Worm (Caenorhabditis elegans): ENCODE results near the gene ssp-33.

ssp-33 gene

DNA sequence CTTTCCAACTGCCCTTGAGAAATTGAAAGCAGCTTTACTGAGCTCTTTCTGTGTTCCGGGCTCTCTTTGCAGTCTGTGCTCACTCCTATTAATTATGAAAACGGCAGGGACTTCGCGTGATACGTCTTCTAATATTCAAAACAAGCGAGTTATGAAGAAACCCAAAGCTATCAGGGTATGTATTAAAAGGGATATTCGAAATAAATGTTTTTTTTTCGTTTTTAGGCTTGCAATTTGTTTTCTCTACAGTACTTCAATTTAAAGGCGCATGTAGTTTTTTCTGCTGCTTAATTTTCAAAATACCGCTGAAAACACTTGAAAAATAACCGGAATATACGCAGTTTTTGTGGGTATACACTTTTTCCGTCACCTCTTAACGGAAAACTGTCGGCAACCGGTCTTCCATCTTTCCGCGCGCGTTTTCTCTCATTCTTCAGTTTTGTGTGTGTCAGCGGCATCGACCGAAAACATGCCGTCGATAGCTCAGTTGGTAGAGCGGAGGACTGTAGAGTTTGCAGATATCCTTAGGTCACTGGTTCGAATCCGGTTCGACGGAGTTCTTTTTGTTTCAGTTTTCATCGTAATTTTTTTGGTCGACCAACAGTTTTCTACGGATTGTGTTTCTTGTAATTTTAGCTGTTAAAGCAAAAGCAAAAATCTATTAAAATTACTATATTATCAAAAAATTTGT is 22.0 kb upstream of the ssp-33 start, which contains the start of gene gasr-8:
gasr-8 (plus strand) TSS at position 51 of the 691 bp plus-strand sequence.
- TF ChIP-seq nfya-1 (tag; optimal IDR thresholded peaks at IDR 0.05; ENCODE audit: insufficient read depth) (peak; percentile 22), pha-4 (tag; optimal IDR thresholded peaks at IDR 0.05) (peak; percentile 18), ztf-11 (tag; optimal IDR thresholded peaks at IDR 0.05) (no peak)

DNA sequence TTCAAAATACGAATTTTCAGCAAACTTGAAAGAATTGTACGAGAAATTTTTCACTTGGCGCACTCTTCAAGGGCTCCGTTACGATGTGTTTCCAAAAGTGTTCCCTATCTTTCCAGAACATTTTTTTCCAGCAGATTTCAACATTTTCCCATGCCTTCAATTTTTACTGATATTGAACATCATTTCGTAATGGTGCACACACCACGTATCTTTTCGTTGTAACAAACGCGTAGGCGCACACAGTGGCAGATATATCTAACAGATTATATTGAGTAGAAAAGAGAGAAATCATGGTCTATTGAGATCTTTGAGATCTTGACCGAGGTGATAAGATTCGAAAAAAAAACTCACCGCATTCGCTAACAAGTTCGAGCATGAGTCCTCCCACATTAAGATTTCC is 15.5 kb upstream of the ssp-33 start:
- TF ChIP-seq mml-1 (tag; optimal IDR thresholded peaks at IDR 0.05): no peak
- no peak for TF ChIP-seq pqm-1 (tag; optimal IDR thresholded peaks at IDR 0.05)
- TF ChIP-seq nhr-77 (tag; optimal IDR thresholded peaks at IDR 0.05): no peak
- no peak for TF ChIP-seq skn-1 (tag; optimal IDR thresholded peaks at IDR 0.05)
- no peak for TF ChIP-seq ztf-4 (tag; optimal IDR thresholded peaks at IDR 0.05)
- TF ChIP-seq nhr-237 (tag; optimal IDR thresholded peaks at IDR 0.05): no peak
- TF ChIP-seq nhr-11 (tag; optimal IDR thresholded peaks at IDR 0.05): no peak
- TF ChIP-seq ama-1 (optimal IDR thresholded peaks at IDR 0.05): no peak
- no peak for TF ChIP-seq aly-2 (tag; optimal IDR thresholded peaks at IDR 0.05)
- TF ChIP-seq daf-12 (tag; optimal IDR thresholded peaks at IDR 0.05): no peak
- no peak for TF ChIP-seq fkh-2 (tag; optimal IDR thresholded peaks at IDR 0.05)
- TF ChIP-seq ZK546.5 (tag; optimal IDR thresholded peaks at IDR 0.05): no peak
- TF ChIP-seq ceh-9 (tag; optimal IDR thresholded peaks at IDR 0.05): no peak
- TF ChIP-seq fkh-10 (GFP tag; optimal IDR thresholded peaks at IDR 0.05): no peak
- TF ChIP-seq elt-3 (tag; optimal IDR thresholded peaks at IDR 0.05): no peak
- no peak for TF ChIP-seq snpc-4 (tag; optimal IDR thresholded peaks at IDR 0.05)
- TF ChIP-seq sea-2 (GFP tag; optimal IDR thresholded peaks at IDR 0.05): no peak
- TF ChIP-seq nhr-43 (tag; optimal IDR thresholded peaks at IDR 0.05; ENCODE audit: poor library complexity, severe bottlenecking): no peak
- no peak for TF ChIP-seq egl-5 (tag; optimal IDR thresholded peaks at IDR 0.05)

- TF ChIP-seq unc-62 (GFP tag; optimal IDR thresholded peaks at IDR 0.05) (peak; percentile 18), ceh-28 (tag; optimal IDR thresholded peaks at IDR 0.05) (peak; percentile 15), elt-1 (tag; optimal IDR thresholded peaks at IDR 0.05) (no peak), ama-1 (optimal IDR thresholded peaks at IDR 0.05) (no peak), mdl-1 (tag; optimal IDR thresholded peaks at IDR 0.05) (no peak), nhr-25 (tag; optimal IDR thresholded peaks at IDR 0.05) (peak; percentile 85), lin-15B (tag; optimal IDR thresholded peaks at IDR 0.05) (peak; percentile 59), nhr-23 (tag; optimal IDR thresholded peaks at IDR 0.05) (peak; percentile 46), pha-4 (tag; optimal IDR thresholded peaks at IDR 0.05) (peak; percentile 80), tbx-2 (tag; optimal IDR thresholded peaks at IDR 0.05) (no peak), elt-2 (tag; optimal IDR thresholded peaks at IDR 0.05) (peak; percentile 73), ceh-9 (tag; optimal IDR thresholded peaks at IDR 0.05) (no peak), fkh-2 (tag; optimal IDR thresholded peaks at IDR 0.05) (no peak), nhr-67 (tag; optimal IDR thresholded peaks at IDR 0.05) (no peak), daf-12 (tag; optimal IDR thresholded peaks at IDR 0.05) (no peak), ZK546.5 (tag; optimal IDR thresholded peaks at IDR 0.05) (no peak), nfya-1 (tag; optimal IDR thresholded peaks at IDR 0.05; ENCODE audit: insufficient read depth) (peak; percentile 85), nhr-76 (tag; optimal IDR thresholded peaks at IDR 0.05) (peak; percentile 15), nhr-77 (tag; optimal IDR thresholded peaks at IDR 0.05) (no peak), zag-1 (tag; optimal IDR thresholded peaks at IDR 0.05) (no peak), aly-2 (tag; optimal IDR thresholded peaks at IDR 0.05) (no peak), nhr-12 (tag; optimal IDR thresholded peaks at IDR 0.05) (no peak), lsy-12 (tag; optimal IDR thresholded peaks at IDR 0.05) (peak; percentile 3), fkh-10 (GFP tag; optimal IDR thresholded peaks at IDR 0.05) (no peak), ceh-82 (tag; optimal IDR thresholded peaks at IDR 0.05) (no peak), skn-1 (tag; optimal IDR thresholded peaks at IDR 0.05) (peak; percentile 26), ztf-4 (tag; optimal IDR thresholded peaks at IDR 0.05) (no peak), snpc-4 (tag; optimal IDR thresholded peaks at IDR 0.05) (peak; percentile 77), egl-27 (tag; optimal IDR thresholded peaks at IDR 0.05) (no peak), ztf-11 (tag; optimal IDR thresholded peaks at IDR 0.05) (no peak), lin-39 (tag; optimal IDR thresholded peaks at IDR 0.05) (peak; percentile 57), eor-1 (tag; optimal IDR thresholded peaks at IDR 0.05) (no peak), nhr-43 (tag; optimal IDR thresholded peaks at IDR 0.05; ENCODE audit: poor library complexity, severe bottlenecking) (peak; percentile 25), egl-5 (tag; optimal IDR thresholded peaks at IDR 0.05) (peak; percentile 57), sea-2 (GFP tag; optimal IDR thresholded peaks at IDR 0.05) (peak; percentile 9), hmg-11 (tag; optimal IDR thresholded peaks at IDR 0.05) (peak; percentile 82), nhr-237 (tag; optimal IDR thresholded peaks at IDR 0.05) (no peak), fos-1 (tag; optimal IDR thresholded peaks at IDR 0.05) (peak; percentile 59), R02D3.7 (tag; optimal IDR thresholded peaks at IDR 0.05) (peak; percentile 12), nhr-11 (tag; optimal IDR thresholded peaks at IDR 0.05) (peak; percentile 55), jun-1 (tag; optimal IDR thresholded peaks at IDR 0.05) (peak; percentile 38), mml-1 (tag; optimal IDR thresholded peaks at IDR 0.05) (no peak), nhr-28 (tag; optimal IDR thresholded peaks at IDR 0.05) (no peak)
These were observed 14.4 kb upstream of the ssp-33 start, which contains the start of gene unc-112 for ce11 chrV:14696604-14697307. Gene unc-112 (minus strand): TSS chrV:14696654.
